Fruit fly (Drosophila melanogaster) whole organism, adult: ENCODE data around the gene CG42465.

Source experiments
- CG12768 ChIP-seq: fragments of 200-800 bp; sonication (Bioruptor generic); optimal IDR thresholded peaks from 2 replicates; lab custom pipeline; 2017; ENCODE audit warnings: missing biosample characterization, missing genetic modification characterization, mild to moderate bottlenecking, moderate library complexity, missing genetic modification reagents
- CG1620 ChIP-seq: fragments of 200-800 bp; sonication (Bioruptor generic); optimal IDR thresholded peaks from 2 replicates; lab custom pipeline; 2016; ENCODE audit warnings: missing biosample characterization, missing genetic modification characterization
- CG33017 ChIP-seq: fragments of 200-800 bp; sonication (Bioruptor generic); optimal IDR thresholded peaks from 2 replicates; lab custom pipeline; 2018; ENCODE audit warnings: missing biosample characterization, mild to moderate bottlenecking, missing genetic modification characterization, moderate library complexity
- CG5204 ChIP-seq: fragments of 200-800 bp; sonication (Bioruptor generic); optimal IDR thresholded peaks from 2 replicates; lab custom pipeline; 2016; ENCODE audit warnings: missing biosample characterization, missing genetic modification characterization
- Clk ChIP-seq: fragments of 200-800 bp; sonication (Bioruptor generic); optimal IDR thresholded peaks from 2 replicates; lab custom pipeline; 2017; ENCODE audit warnings: missing biosample characterization, missing genetic modification characterization
- Crg-1 ChIP-seq: fragments of 200-800 bp; sonication (Bioruptor generic); optimal IDR thresholded peaks from 2 replicates; lab custom pipeline; 2016; ENCODE audit warnings: missing biosample characterization, missing genetic modification characterization
- Mnt ChIP-seq: fragments of 200-800 bp; sonication (Bioruptor generic); optimal IDR thresholded peaks from 2 replicates; lab custom pipeline; 2016; ENCODE audit warnings: missing biosample characterization, mild to moderate bottlenecking, missing genetic modification characterization
- cic ChIP-seq: fragments of 200-800 bp; sonication (Bioruptor generic); optimal IDR thresholded peaks from 2 replicates; lab custom pipeline; 2017; ENCODE audit warnings: missing biosample characterization, mild to moderate bottlenecking, missing genetic modification characterization, moderate library complexity
- kay ChIP-seq: fragments of 200-800 bp; sonication (Bioruptor generic); peaks from one replicate; lab custom pipeline; 2016; ENCODE audit warnings: missing biosample characterization, missing genetic modification characterization, borderline replicate concordance
- ovo ChIP-seq: fragments of 200-800 bp; sonication (Bioruptor generic); optimal IDR thresholded peaks from 2 replicates; lab custom pipeline; 2016; ENCODE audit warnings: missing biosample characterization, missing genetic modification characterization
- tj ChIP-seq: fragments of 200-800 bp; sonication (Bioruptor generic); optimal IDR thresholded peaks from 3 replicates; lab custom pipeline; 2017; ENCODE audit warnings: missing biosample characterization, mild to moderate bottlenecking, missing genetic modification characterization, moderate library complexity
- toe ChIP-seq: fragments of 200-800 bp; sonication (Bioruptor generic); optimal IDR thresholded peaks from 2 replicates; lab custom pipeline; 2016; ENCODE audit warnings: missing biosample characterization, missing genetic modification characterization

DNA sequence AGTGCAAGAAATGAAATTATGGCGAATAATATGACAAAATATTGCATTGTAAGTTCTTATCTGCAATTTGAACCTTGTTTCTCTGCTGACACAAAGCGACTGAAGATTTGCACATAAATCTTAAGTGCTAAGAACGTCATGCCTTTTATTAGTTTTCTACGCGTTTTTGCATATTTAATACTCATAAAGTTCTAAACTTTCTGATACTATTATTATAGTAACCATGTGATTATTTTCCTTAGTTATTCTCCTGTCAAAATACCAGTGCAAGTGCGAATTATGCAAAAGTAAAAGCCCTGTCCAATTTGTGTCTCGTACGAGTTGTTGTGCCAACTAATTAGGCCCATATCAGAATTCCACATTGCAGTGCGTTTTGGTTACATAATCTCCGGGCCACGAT, 29.5 kb upstream of the CG42465 start, which contains the start of gene Sfp24Bc:
- TF ChIP-seq Mnt (GFP tag; lab: Kevin White, UChicago): no peak
- no peak for TF ChIP-seq cic (GFP tag; lab: Kevin White, UChicago)
- no peak for TF ChIP-seq kay
- no peak for TF ChIP-seq CG33017 (tag; lab: Kevin White, UChicago)
- TF ChIP-seq toe (GFP tag; lab: Kevin White, UChicago): no peak
- TF ChIP-seq CG5204 (GFP tag; lab: Kevin White, UChicago): no peak
- no peak for TF ChIP-seq ovo (GFP tag; lab: Kevin White, UChicago)
- TF ChIP-seq Crg-1: no peak
- TF ChIP-seq CG1620 (GFP tag; lab: Kevin White, UChicago): no peak
- no peak for TF ChIP-seq CG12768
- no peak for TF ChIP-seq Clk (GFP tag; lab: Kevin White, UChicago)
- no peak for TF ChIP-seq tj (GFP tag; lab: Kevin White, UChicago)
